Fruit fly (Drosophila melanogaster) S2 (cell line): ENCODE measurements around the gene Las.

ENCODE experiments used
- CG8478 ChIP-seq: fragments of >200 bp; optimal IDR thresholded peaks from 2 replicates; lab custom pipeline; 2018
- CTCF ChIP-seq, 2 experiments: fragments of >200 bp; optimal IDR thresholded peaks; 2 replicates each; lab custom pipeline; 2018

dm6 chr3L:20400515-20400914 lies 31.6 kb downstream of the Las start:
- no peak for TF ChIP-seq CG8478 (lab: Kevin White, UChicago)
- no peak for TF ChIP-seq CTCF (optimal IDR thresholded peaks at IDR 0.05; lab: Kevin White, UChicago)
